Fruit fly (Drosophila melanogaster) whole organism, wandering third instar larva: ENCODE results near the gene Srpk79D.

ENCODE experiments used
- Abd-B ChIP-seq: fragments of >200 bp; optimal IDR thresholded peaks from 2 replicates; lab custom pipeline; 2017; ENCODE audit warnings: missing biosample characterization, missing genetic modification characterization
- CG9705 ChIP-seq: fragments of 200-800 bp; sonication (Bioruptor generic); optimal IDR thresholded peaks from 2 replicates; lab custom pipeline; 2018; ENCODE audit warnings: missing biosample characterization, mild to moderate bottlenecking, missing genetic modification characterization
- dsf ChIP-seq: sonication (Bioruptor generic); optimal IDR thresholded peaks from 2 replicates; lab custom pipeline; 2016; ENCODE audit warnings: missing biosample characterization, missing genetic modification characterization, borderline replicate concordance
- sv ChIP-seq: fragments of 200-800 bp; sonication (Bioruptor generic); optimal IDR thresholded peaks from 3 replicates; lab custom pipeline; 2016; ENCODE audit warnings: missing biosample characterization, missing genetic modification characterization
- tai ChIP-seq: sonication (Bioruptor generic); optimal IDR thresholded peaks from 2 replicates; lab custom pipeline; 2016; ENCODE audit warnings: missing biosample characterization, missing genetic modification characterization

dm6 chr3L:22275989-22276388 lies 2.2 kb downstream of the Srpk79D start:
- no peak for TF ChIP-seq dsf
- no peak for TF ChIP-seq sv (GFP tag; lab: Kevin White, UChicago)
- no peak for TF ChIP-seq tai (GFP tag; lab: Kevin White, UChicago)
- no peak for TF ChIP-seq CG9705 (GFP tag; lab: Kevin White, UChicago)
- TF ChIP-seq Abd-B (GFP tag; lab: Kevin White, UChicago): no peak
